Worm (Caenorhabditis elegans) whole organism, L4 larva: ENCODE results near the gene col-68.

Experiments
- T20F7.1 ChIP-seq: fragments of 200-800 bp; sonication (Bioruptor generic); optimal IDR thresholded peaks from 2 replicates; lab custom pipeline; 2018; ENCODE audit warnings: mild to moderate bottlenecking, missing genetic modification characterization, missing compliant biosample characterization
- Y75B8A.6 ChIP-seq: fragments of 200-800 bp; sonication (Bioruptor generic); IDR thresholded peaks from 2 replicates; pipeline ENCODE4 v1.3.6; 2022; ENCODE audit warnings: missing genetic modification reagents, missing genetic modification characterization, missing compliant biosample characterization
- ceh-20 ChIP-seq: fragments of 200-800 bp; sonication (Bioruptor generic); IDR thresholded peaks from 2 replicates; pipeline ENCODE4 v1.3.6; 2022; ENCODE audit warnings: missing genetic modification reagents, missing genetic modification characterization, missing compliant biosample characterization
- ceh-28 ChIP-seq: fragments of 150-350 bp; optimal IDR thresholded peaks from 2 replicates; lab custom pipeline; 2014; ENCODE audit warnings: missing biosample characterization, missing genetic modification reagents, missing genetic modification characterization
- ceh-82 ChIP-seq: sonication (generic microtip); optimal IDR thresholded peaks from 2 replicates; lab custom pipeline; 2017; ENCODE audit warnings: missing biosample characterization, missing genetic modification characterization
- ces-1 ChIP-seq: fragments of 150-350 bp; sonication (generic microtip); optimal IDR thresholded peaks from 4 replicates; lab custom pipeline; 2014; ENCODE audit warnings: missing biosample characterization, missing genetic modification reagents, missing genetic modification characterization
- daf-19 ChIP-seq: fragments of 200-800 bp; sonication (Bioruptor generic); conservative IDR thresholded peaks from 2 replicates; pipeline ENCODE4 v1.3.6; 2022; ENCODE audit warnings: missing genetic modification characterization, missing compliant biosample characterization
- jun-1 ChIP-seq: fragments of 150-350 bp; optimal IDR thresholded peaks from 2 replicates; lab custom pipeline; 2014; ENCODE audit warnings: missing biosample characterization, missing genetic modification reagents, missing genetic modification characterization
- mdl-1 ChIP-seq, 2 experiments: fragments of 150-350 bp in 1 of 2; sonication (generic microtip) in 1 of 2; optimal IDR thresholded peaks; 2 replicates each; lab custom pipeline; 2014 to 2017; ENCODE audit warnings: missing biosample characterization in 2 of 2, missing genetic modification characterization in 2 of 2
- nhr-237 ChIP-seq: sonication (generic microtip); optimal IDR thresholded peaks from 2 replicates; lab custom pipeline; 2017; ENCODE audit warnings: missing biosample characterization, missing genetic modification characterization
- nhr-48 ChIP-seq: sonication (generic microtip); optimal IDR thresholded peaks from 2 replicates; lab custom pipeline; 2016; ENCODE audit warnings: mild to moderate bottlenecking, missing genetic modification characterization, missing compliant biosample characterization
- pha-4 ChIP-seq, 2 experiments: fragments of 150-350 bp in 1 of 2; fragments of 200-800 bp in 1 of 2; sonication (Bioruptor generic) in 1 of 2; IDR thresholded peaks in 1 of 2; optimal IDR thresholded peaks in 1 of 2; 2 replicates each; pipeline versions ENCODE4 v1.3.6 to Lab custom; 2014 to 2022; ENCODE audit warnings: missing genetic modification characterization in 2 of 2, missing genetic modification reagents in 2 of 2, missing biosample characterization in 1 of 2, missing compliant biosample characterization in 1 of 2

- no peak for TF ChIP-seq ces-1 (GFP tag; lab: Kevin White, UChicago)
- TF ChIP-seq ceh-82: no peak
- TF ChIP-seq daf-19: no peak
- TF ChIP-seq Y75B8A.6: no peak
- TF ChIP-seq nhr-48 (tag; lab: Kevin White, UChicago): no peak
- no peak for TF ChIP-seq ceh-20 (GFP tag; lab: Robert Waterston, UW)
- no peak for TF ChIP-seq nhr-237 (tag; lab: Kevin White, UChicago)
- TF ChIP-seq T20F7.1 (GFP tag; lab: Kevin White, UChicago): no peak
- no peak for TF ChIP-seq jun-1 (tag; lab: Kevin White, UChicago)
- no peak for TF ChIP-seq ceh-28 (tag; lab: Kevin White, UChicago)
- TF ChIP-seq mdl-1 (tag; optimal IDR thresholded peaks at IDR 0.05; lab: Kevin White, UChicago): no peak
- no peak for TF ChIP-seq pha-4 (GFP tag; IDR thresholded peaks at IDR 0.05; lab: Robert Waterston, UW)
- no peak for TF ChIP-seq pha-4 (tag; optimal IDR thresholded peaks at IDR 0.05; lab: Kevin White, UChicago)
Measured at ce11 chrII:91419-91818, 12.9 kb upstream of the col-68 start, which contains the start of gene mcat-1.
